Fruit fly (Drosophila melanogaster) whole organism, embryonic: ENCODE data around the gene CG17321.
A peak's percentile ranks its signal among the peaks of the same experiment; 100 is the strongest.

ENCODE experiments used
- Antp ChIP-seq: fragments of 200-800 bp; sonication (Bioruptor generic); optimal IDR thresholded peaks from 3 replicates; lab custom pipeline; 2016; ENCODE audit warnings: missing biosample characterization, missing genetic modification characterization
- Asciz ChIP-seq: fragments of 200-800 bp; sonication (Bioruptor generic); optimal IDR thresholded peaks from 2 replicates; lab custom pipeline; 2017; ENCODE audit warnings: missing biosample characterization, mild to moderate bottlenecking, missing genetic modification characterization, missing genetic modification reagents
- CG10209 ChIP-seq: fragments of 200-800 bp; sonication (Bioruptor generic); optimal IDR thresholded peaks from 3 replicates; lab custom pipeline; 2017; ENCODE audit warnings: missing biosample characterization, mild to moderate bottlenecking, missing genetic modification characterization, missing genetic modification reagents
- CG10366 ChIP-seq: fragments of 200-800 bp; sonication (Bioruptor generic); IDR thresholded peaks from 2 replicates; pipeline ENCODE4 v1.3.6; 2022; ENCODE audit warnings: missing biosample characterization, missing genetic modification characterization
- CG10431 ChIP-seq: fragments of 200-800 bp; sonication (Bioruptor generic); optimal IDR thresholded peaks from 3 replicates; lab custom pipeline; 2018; ENCODE audit warnings: missing biosample characterization, mild to moderate bottlenecking, missing genetic modification characterization
- CG12071 ChIP-seq: fragments of 200-800 bp; sonication (Bioruptor generic); optimal IDR thresholded peaks from 3 replicates; lab custom pipeline; 2018; ENCODE audit warnings: missing biosample characterization, mild to moderate bottlenecking, missing genetic modification characterization
- CG12744 ChIP-seq: fragments of 200-800 bp; sonication (Bioruptor generic); optimal IDR thresholded peaks from 2 replicates; lab custom pipeline; 2016; ENCODE audit warnings: missing biosample characterization, missing genetic modification characterization
- CG13123 ChIP-seq: fragments of 200-800 bp; sonication (Bioruptor generic); optimal IDR thresholded peaks from 2 replicates; lab custom pipeline; 2016; ENCODE audit warnings: missing biosample characterization, missing genetic modification characterization
- CG14860 ChIP-seq: fragments of 200-800 bp; sonication (Bioruptor generic); IDR thresholded peaks from 3 replicates; pipeline ENCODE4 v1.3.6; 2022; ENCODE audit warnings: missing biosample characterization, missing genetic modification characterization; ENCODE audit not compliant: partially characterized antibody
- CG15269 ChIP-seq: fragments of 200-800 bp; sonication (Bioruptor generic); optimal IDR thresholded peaks from 2 replicates; lab custom pipeline; 2018; ENCODE audit warnings: missing biosample characterization, mild to moderate bottlenecking, missing genetic modification characterization, moderate library complexity
- CG16813 ChIP-seq: fragments of 200-800 bp; sonication (Bioruptor generic); IDR thresholded peaks from 3 replicates; pipeline ENCODE4 v1.3.6; 2022; ENCODE audit warnings: missing biosample characterization, missing genetic modification characterization; ENCODE audit not compliant: partially characterized antibody
- CG18262 ChIP-seq: fragments of 200-800 bp; optimal IDR thresholded peaks from 3 replicates; lab custom pipeline; 2019; ENCODE audit warnings: missing biosample characterization, mild to moderate bottlenecking, missing genetic modification characterization, moderate library complexity
- CG2120 ChIP-seq: fragments of 200-800 bp; sonication (Bioruptor generic); optimal IDR thresholded peaks from 3 replicates; lab custom pipeline; 2016; ENCODE audit warnings: missing biosample characterization, missing genetic modification characterization
- CG3065 ChIP-seq: fragments of 200-800 bp; sonication (Bioruptor generic); optimal IDR thresholded peaks from 2 replicates; lab custom pipeline; 2016; ENCODE audit warnings: missing biosample characterization, missing genetic modification characterization
- CG3726 ChIP-seq: fragments of 200-800 bp; sonication (Bioruptor generic); IDR thresholded peaks from 3 replicates; pipeline ENCODE4, ENCODE4 v1.3.6; 2022; ENCODE audit warnings: missing biosample characterization, missing genetic modification characterization
- CG4404 ChIP-seq: fragments of 200-800 bp; sonication (Bioruptor generic); IDR thresholded peaks from 2 replicates; pipeline ENCODE4 v1.3.6; 2022; ENCODE audit warnings: missing biosample characterization, missing genetic modification characterization
- CG4707 ChIP-seq: fragments of 200-800 bp; sonication (Bioruptor generic); optimal IDR thresholded peaks from 2 replicates; lab custom pipeline; 2018; ENCODE audit warnings: missing biosample characterization, mild to moderate bottlenecking, missing genetic modification characterization, moderate library complexity
- CG5953 ChIP-seq: fragments of 200-800 bp; sonication (Bioruptor generic); IDR thresholded peaks from 2 replicates; pipeline ENCODE4 v1.3.6; 2022; ENCODE audit warnings: missing biosample characterization, missing genetic modification characterization
- CG9727 ChIP-seq: fragments of 200-800 bp; sonication (Bioruptor generic); optimal IDR thresholded peaks from 3 replicates; lab custom pipeline; 2017; ENCODE audit warnings: missing biosample characterization, mild to moderate bottlenecking, missing genetic modification characterization
- Dip2 ChIP-seq: fragments of 200-800 bp; sonication (Bioruptor generic); IDR thresholded peaks from 2 replicates; pipeline ENCODE4 v1.3.6; 2022; ENCODE audit warnings: missing biosample characterization, missing genetic modification characterization
- Ets97D ChIP-seq: fragments of 200-800 bp; sonication (Bioruptor generic); optimal IDR thresholded peaks from 3 replicates; lab custom pipeline; 2016; ENCODE audit warnings: missing biosample characterization, missing genetic modification characterization
- Fer3 ChIP-seq: fragments of 200-800 bp; sonication (Bioruptor generic); optimal IDR thresholded peaks from 2 replicates; lab custom pipeline; 2018; ENCODE audit warnings: missing biosample characterization, mild to moderate bottlenecking, missing genetic modification characterization, moderate library complexity
- H15 ChIP-seq: fragments of 200-800 bp; sonication (Bioruptor generic); IDR thresholded peaks from 3 replicates; pipeline ENCODE4 v1.3.6; 2022; ENCODE audit warnings: missing biosample characterization, missing genetic modification characterization
- HLH54F ChIP-seq: fragments of 200-800 bp; sonication (Bioruptor generic); optimal IDR thresholded peaks from 3 replicates; lab custom pipeline; 2016; ENCODE audit warnings: missing biosample characterization, missing genetic modification characterization
- Hey ChIP-seq: fragments of 200-800 bp; sonication (Bioruptor generic); optimal IDR thresholded peaks from 3 replicates; lab custom pipeline; 2018; ENCODE audit warnings: missing biosample characterization, mild to moderate bottlenecking, missing genetic modification characterization
- MTF-1 ChIP-seq: fragments of 200-800 bp; sonication (Bioruptor generic); optimal IDR thresholded peaks from 2 replicates; lab custom pipeline; 2018; ENCODE audit warnings: missing biosample characterization, mild to moderate bottlenecking, missing genetic modification characterization, borderline replicate concordance
- Max ChIP-seq: fragments of 200-800 bp; sonication (Bioruptor generic); optimal IDR thresholded peaks from 2 replicates; lab custom pipeline; 2016; ENCODE audit warnings: missing biosample characterization, mild to moderate bottlenecking, missing genetic modification characterization
- Ssrp ChIP-seq: fragments of 200-800 bp; sonication (Bioruptor generic); optimal IDR thresholded peaks from 2 replicates; lab custom pipeline; 2018; ENCODE audit warnings: missing biosample characterization, mild to moderate bottlenecking, missing genetic modification characterization, moderate library complexity
- Tbp ChIP-seq: fragments of >200 bp; optimal IDR thresholded peaks from 2 replicates; lab custom pipeline; 2018; ENCODE audit warnings: missing biosample characterization, missing genetic modification characterization
- Usf ChIP-seq: fragments of 200-800 bp; sonication (Bioruptor generic); optimal IDR thresholded peaks from 2 replicates; lab custom pipeline; 2017; ENCODE audit warnings: missing genotype, missing biosample characterization, missing genetic modification characterization
- al ChIP-seq: fragments of 200-800 bp; sonication (Bioruptor generic); IDR thresholded peaks from 2 replicates; pipeline ENCODE4 v1.3.6; 2022; ENCODE audit warnings: missing biosample characterization, missing genetic modification characterization
- az2 ChIP-seq: fragments of 200-800 bp; sonication (Bioruptor generic); optimal IDR thresholded peaks from 3 replicates; lab custom pipeline; 2016; ENCODE audit warnings: missing biosample characterization, missing genetic modification characterization
- bab2 ChIP-seq: fragments of 200-800 bp; sonication (Bioruptor generic); optimal IDR thresholded peaks from 2 replicates; lab custom pipeline; 2016; ENCODE audit warnings: missing biosample characterization, missing genetic modification characterization
- dpn ChIP-seq, 2 experiments: fragments of 200-800 bp; sonication (Bioruptor generic); optimal IDR thresholded peaks; 3 replicates each; lab custom pipeline; 2016; ENCODE audit warnings: missing biosample characterization in 2 of 2, missing genetic modification characterization in 2 of 2
- gce ChIP-seq: fragments of 200-800 bp; sonication (Bioruptor generic); IDR thresholded peaks from 3 replicates; pipeline ENCODE4 v1.3.6; 2022; ENCODE audit warnings: missing biosample characterization, missing genetic modification characterization
- her ChIP-seq: fragments of 200-800 bp; sonication (Bioruptor generic); optimal IDR thresholded peaks from 2 replicates; lab custom pipeline; 2016; ENCODE audit warnings: missing biosample characterization, missing genetic modification characterization
- kni ChIP-seq: fragments of 200-800 bp; sonication (Bioruptor generic); optimal IDR thresholded peaks from 3 replicates; lab custom pipeline; 2017; ENCODE audit warnings: mild to moderate bottlenecking, missing biosample characterization, missing genetic modification reagents, missing genetic modification characterization
- lov ChIP-seq, 2 experiments: fragments of 200-800 bp in 1 of 2; fragments of >200 bp in 1 of 2; sonication (Bioruptor generic) in 1 of 2; IDR thresholded peaks in 1 of 2; optimal IDR thresholded peaks in 1 of 2; 2 replicates in 1 of 2; 3 replicates in 1 of 2; pipeline versions ENCODE4 v1.3.6 to Lab custom; 2017 to 2022; ENCODE audit warnings: missing biosample characterization in 1 of 2, missing genetic modification characterization in 1 of 2
- maf-S ChIP-seq: fragments of 200-800 bp; sonication (Bioruptor generic); optimal IDR thresholded peaks from 2 replicates; lab custom pipeline; 2016; ENCODE audit warnings: missing biosample characterization, missing genetic modification characterization
- nau ChIP-seq: fragments of 200-800 bp; sonication (Bioruptor generic); optimal IDR thresholded peaks from 3 replicates; lab custom pipeline; 2017; ENCODE audit warnings: missing biosample characterization, mild to moderate bottlenecking, missing genetic modification characterization, missing genetic modification reagents
- oc ChIP-seq: fragments of 200-800 bp; sonication (Bioruptor generic); optimal IDR thresholded peaks from 2 replicates; lab custom pipeline; 2018; ENCODE audit warnings: missing biosample characterization, mild to moderate bottlenecking, missing genetic modification characterization, moderate library complexity
- pita ChIP-seq: fragments of 200-800 bp; sonication (Bioruptor generic); optimal IDR thresholded peaks from 2 replicates; lab custom pipeline; 2017; ENCODE audit warnings: missing biosample characterization, mild to moderate bottlenecking, missing genetic modification characterization
- prd ChIP-seq, 3 experiments: fragments of >200 bp in 2 of 3; fragments of 200-800 bp in 1 of 3; sonication (Bioruptor generic) in 1 of 3; optimal IDR thresholded peaks in 2 of 3; IDR thresholded peaks in 1 of 3; 2 replicates in 2 of 3; 3 replicates in 1 of 3; pipeline versions ENCODE4 v1.3.6 to Lab custom; 2017 to 2022; ENCODE audit warnings: missing biosample characterization in 1 of 3, missing genetic modification characterization in 1 of 3
- ranshi ChIP-seq: fragments of 200-800 bp; sonication (Bioruptor generic); IDR thresholded peaks from 2 replicates; pipeline ENCODE4 v1.3.6; 2022; ENCODE audit warnings: missing biosample characterization, missing genetic modification characterization
- salm ChIP-seq: fragments of 200-800 bp; sonication (Bioruptor generic); optimal IDR thresholded peaks from 2 replicates; lab custom pipeline; 2018; ENCODE audit warnings: missing biosample characterization, mild to moderate bottlenecking, missing genetic modification characterization
- sd ChIP-seq: fragments of 200-800 bp; sonication (Bioruptor generic); optimal IDR thresholded peaks from 3 replicates; lab custom pipeline; 2018; ENCODE audit warnings: missing biosample characterization, mild to moderate bottlenecking, missing genetic modification characterization, moderate library complexity
- sens ChIP-seq: fragments of 200-800 bp; sonication (Bioruptor generic); peaks from one replicate; lab custom pipeline; 2016; ENCODE audit warnings: missing biosample characterization, missing genetic modification characterization
- sqz ChIP-seq: fragments of 200-800 bp; sonication (Bioruptor generic); optimal IDR thresholded peaks from 3 replicates; lab custom pipeline; 2018; ENCODE audit warnings: missing biosample characterization, mild to moderate bottlenecking, missing genetic modification characterization
- tup ChIP-seq: fragments of 200-800 bp; sonication (Bioruptor generic); optimal IDR thresholded peaks from 2 replicates; lab custom pipeline; 2016; ENCODE audit warnings: missing biosample characterization, mild to moderate bottlenecking, missing genetic modification characterization, moderate library complexity
- zen2 ChIP-seq: fragments of 200-800 bp; sonication (Bioruptor generic); IDR thresholded peaks from 3 replicates; pipeline ENCODE4 v1.3.6; 2022; ENCODE audit warnings: missing biosample characterization, missing genetic modification characterization; ENCODE audit not compliant: partially characterized antibody

Gene CG17321

DNA sequence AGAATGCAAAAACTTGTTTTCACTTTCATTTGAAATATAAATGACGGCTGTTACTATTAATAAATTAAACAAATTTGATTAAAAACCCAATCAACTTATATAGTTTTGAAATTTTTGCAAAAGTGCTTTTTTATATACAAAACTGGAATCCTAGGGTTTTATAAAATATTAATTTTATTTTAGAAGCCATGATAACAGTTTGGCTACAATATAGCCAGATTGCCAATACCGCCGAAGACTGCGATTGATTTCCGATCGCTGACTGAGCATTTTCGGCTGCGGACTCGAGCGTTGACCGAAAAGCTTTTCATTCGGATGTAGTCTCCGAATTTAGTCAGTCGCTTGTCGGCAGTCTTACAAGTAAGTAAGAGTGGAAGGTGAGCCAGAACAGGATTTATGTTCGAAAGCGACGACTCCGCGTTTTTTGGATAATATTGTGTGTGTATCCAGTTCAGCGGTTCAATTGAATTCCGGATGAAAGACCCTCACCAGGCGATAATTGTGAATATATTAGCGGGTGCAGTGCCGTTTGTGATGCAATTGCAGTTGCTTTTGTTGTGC lies 21.7 kb upstream of the CG17321 start, which contains the start of gene Ugt36D1 (continued):
- TF ChIP-seq H15 (no peak), CG10209 (no peak), her (no peak), HLH54F (GFP tag; lab: Kevin White, UChicago) (no peak), sens (GFP tag; lab: Kevin White, UChicago) (no peak), CG4707 (GFP tag; lab: Kevin White, UChicago) (no peak), CG3726 (no peak), nau (no peak), pita (GFP tag; lab: Kevin White, UChicago) (no peak), Asciz (GFP tag; lab: Kevin White, UChicago) (no peak), Ets97D (no peak), salm (tag; lab: Kevin White, UChicago) (no peak), al (no peak), kni (GFP tag; lab: Kevin White, UChicago) (peak; percentile 36), Fer3 (tag; lab: Kevin White, UChicago) (no peak), tup (no peak), CG16813 (GFP tag; lab: Robert Waterston, UW) (no peak), Max (GFP tag; lab: Kevin White, UChicago) (no peak), CG3065 (GFP tag; lab: Kevin White, UChicago) (no peak), CG9727 (no peak), MTF-1 (no peak), az2 (GFP tag; lab: Kevin White, UChicago) (no peak), CG10366 (GFP tag; lab: Robert Waterston, UW) (no peak), Tbp (GFP tag; lab: Kevin White, UChicago) (no peak), Antp (GFP tag; lab: Kevin White, UChicago) (no peak), Hey (no peak), CG2120 (GFP tag; lab: Kevin White, UChicago) (no peak), ranshi (GFP tag; lab: Robert Waterston, UW) (no peak), oc (peak; percentile 27), CG5953 (no peak), dpn (GFP tag; optimal IDR thresholded peaks at IDR 0.05; lab: Kevin White, UChicago) (peak in 1 of 2 experiments; percentile 0), CG4404 (GFP tag; lab: Robert Waterston, UW) (no peak), sqz (GFP tag; lab: Kevin White, UChicago) (no peak), CG15269 (tag; lab: Kevin White, UChicago) (peak; percentile 18), bab2 (GFP tag; lab: Kevin White, UChicago) (no peak), CG14860 (GFP tag; lab: Robert Waterston, UW) (no peak), CG18262 (tag; lab: Kevin White, UChicago) (no peak), CG13123 (GFP tag; lab: Kevin White, UChicago) (no peak), zen2 (GFP tag; lab: Robert Waterston, UW) (no peak), CG12744 (GFP tag; lab: Kevin White, UChicago) (no peak), Usf (no peak), lov (optimal IDR thresholded peaks at IDR 0.05; lab: Kevin White, UChicago) (no peak), lov (GFP tag; IDR thresholded peaks at IDR 0.05; lab: Robert Waterston, UW) (no peak), CG12071 (GFP tag; lab: Kevin White, UChicago) (no peak), CG10431 (GFP tag; lab: Kevin White, UChicago) (no peak), sd (tag; lab: Kevin White, UChicago) (peak; percentile 76), Dip2 (GFP tag; lab: Robert Waterston, UW) (no peak), maf-S (no peak), Ssrp (tag; lab: Kevin White, UChicago) (no peak), prd (optimal IDR thresholded peaks at IDR 0.05; lab: Kevin White, UChicago) (no peak), prd (GFP tag; IDR thresholded peaks at IDR 0.05; lab: Robert Waterston, UW) (no peak), gce (GFP tag; lab: Robert Waterston, UW) (no peak)
